Worm (Caenorhabditis elegans): ENCODE results near the gene dnj-11.
A peak's percentile ranks its signal among the peaks of the same experiment; 100 is the strongest.

The dnj-11 gene

ce11 chrIV:6599447-6599846, 13.8 kb downstream of the dnj-11 start, which contains the start of gene F38A5.8:
TSS of gene F38A5.8 (plus strand) at chrIV:6599747.
- TF ChIP-seq unc-98 (GFP tag; IDR thresholded peaks at IDR 0.05) (no peak), dsc-1 (tag; optimal IDR thresholded peaks at IDR 0.05) (no peak), nhr-19 (GFP tag; conservative IDR thresholded peaks at IDR 0.05) (no peak), pqm-1 (tag; optimal IDR thresholded peaks at IDR 0.05) (no peak), sox-4 (tag; optimal IDR thresholded peaks at IDR 0.05) (no peak), ceh-8 (GFP tag; optimal IDR thresholded peaks at IDR 0.05) (no peak), xbp-1 (tag; optimal IDR thresholded peaks at IDR 0.05) (no peak), ets-5 (GFP tag; IDR thresholded peaks at IDR 0.05) (no peak), pag-3 (tag; optimal IDR thresholded peaks at IDR 0.05; ENCODE audit: borderline replicate concordance, insufficient read depth) (no peak), swsn-7 (tag; optimal IDR thresholded peaks at IDR 0.05) (no peak), snu-23 (GFP tag; optimal IDR thresholded peaks at IDR 0.05) (no peak), ces-1 (GFP tag; optimal IDR thresholded peaks at IDR 0.05) (no peak), nhr-11 (tag; optimal IDR thresholded peaks at IDR 0.05) (no peak)

- TF ChIP-seq zip-4 (GFP tag; optimal IDR thresholded peaks at IDR 0.05) (no peak), C34B4.2 (tag; optimal IDR thresholded peaks at IDR 0.05) (no peak), vab-15 (tag; optimal IDR thresholded peaks at IDR 0.05) (no peak), efl-1 (optimal IDR thresholded peaks at IDR 0.05) (peak; percentile 21 to 25), efl-1 (GFP tag; optimal IDR thresholded peaks at IDR 0.05 in 1 of 2) (peak; percentile 22 to 31), rnt-1 (tag; optimal IDR thresholded peaks at IDR 0.05) (peak; percentile 29), dpl-1 (GFP tag; optimal IDR thresholded peaks at IDR 0.05) (peak in 1 of 3 experiments; percentile 1), sup-37 (GFP tag; optimal IDR thresholded peaks at IDR 0.05) (no peak), snu-23 (GFP tag; optimal IDR thresholded peaks at IDR 0.05) (peak; percentile 28), ceh-82 (tag; optimal IDR thresholded peaks at IDR 0.05) (peak in 1 of 3 experiments; percentile 18), lin-35 (GFP tag; optimal IDR thresholded peaks at IDR 0.05) (peak in 1 of 2 experiments; percentile 45)
These were observed 15.6 kb downstream of the dnj-11 start, which contains the start of gene sup-36 for ce11 chrIV:6601213-6601724. TSS of gene sup-36 (plus strand) at chrIV:6601674.

ce11 chrIV:6602376-6602775, 16.7 kb downstream of the dnj-11 start, which contains the start of gene F15B10.3:
TSS of gene F15B10.3 (plus strand) at chrIV:6602676.
- TF ChIP-seq hlh-17 (GFP tag; optimal IDR thresholded peaks at IDR 0.05; ENCODE audit: borderline replicate concordance) = no peak
- no peak for TF ChIP-seq lin-15B (tag; optimal IDR thresholded peaks at IDR 0.05)
- TF ChIP-seq fkh-4 (tag; optimal IDR thresholded peaks at IDR 0.05; ENCODE audit: borderline replicate concordance) = no peak
- no peak for TF ChIP-seq pag-3 (tag; optimal IDR thresholded peaks at IDR 0.05; ENCODE audit: borderline replicate concordance, insufficient read depth)
- TF ChIP-seq ztf-11 (tag; optimal IDR thresholded peaks at IDR 0.05) = no peak
- no peak for TF ChIP-seq sox-4 (tag; optimal IDR thresholded peaks at IDR 0.05)
- TF ChIP-seq ets-5 (GFP tag; IDR thresholded peaks at IDR 0.05) = no peak
- no peak for TF ChIP-seq sup-37 (GFP tag; optimal IDR thresholded peaks at IDR 0.05)
- TF ChIP-seq lin-35 (GFP tag; optimal IDR thresholded peaks at IDR 0.05) = no peak
- no peak for TF ChIP-seq lin-14 (GFP tag; optimal IDR thresholded peaks at IDR 0.05)
- TF ChIP-seq rnt-1 (tag; optimal IDR thresholded peaks at IDR 0.05) = no peak
- TF ChIP-seq swsn-7 (tag; optimal IDR thresholded peaks at IDR 0.05) = no peak
- no peak for TF ChIP-seq C16A3.4 (tag; optimal IDR thresholded peaks at IDR 0.05)
- TF ChIP-seq grh-1 (GFP tag; IDR thresholded peaks at IDR 0.05) = no peak
- TF ChIP-seq unc-130 (tag; optimal IDR thresholded peaks at IDR 0.05) = no peak
- TF ChIP-seq alr-1 (tag; optimal IDR thresholded peaks at IDR 0.05; ENCODE audit: borderline replicate concordance) = no peak
- no peak for TF ChIP-seq ceh-82 (tag; optimal IDR thresholded peaks at IDR 0.05)
- TF ChIP-seq nhr-71 (tag; optimal IDR thresholded peaks at IDR 0.05) = no peak

- TF ChIP-seq efl-1 (optimal IDR thresholded peaks at IDR 0.05) (no peak), efl-1 (GFP tag; optimal IDR thresholded peaks at IDR 0.05 in 1 of 2) (peak in 1 of 2 experiments; percentile 43), C34B4.2 (tag; optimal IDR thresholded peaks at IDR 0.05) (no peak)
These were observed 17.9 kb downstream of the dnj-11 start for ce11 chrIV:6603549-6603948.
